Fruit fly (Drosophila melanogaster) whole organism, wandering third instar larva: Measurements from ENCODE around the gene CG5611.

ENCODE experiments used
- Abd-B ChIP-seq: fragments of >200 bp; optimal IDR thresholded peaks from 2 replicates; lab custom pipeline; 2017; ENCODE audit warnings: missing biosample characterization, missing genetic modification characterization
- CG9705 ChIP-seq: fragments of 200-800 bp; sonication (Bioruptor generic); optimal IDR thresholded peaks from 2 replicates; lab custom pipeline; 2018; ENCODE audit warnings: missing biosample characterization, mild to moderate bottlenecking, missing genetic modification characterization
- CrebA ChIP-seq: fragments of 200-800 bp; sonication (Bioruptor generic); optimal IDR thresholded peaks from 2 replicates; lab custom pipeline; 2016; ENCODE audit warnings: missing biosample characterization, mild to moderate bottlenecking, missing genetic modification characterization, borderline replicate concordance
- Dfd ChIP-seq: fragments of >200 bp; optimal IDR thresholded peaks from 2 replicates; lab custom pipeline; 2017; ENCODE audit warnings: missing biosample characterization, missing genetic modification characterization
- GATAd ChIP-seq: sonication (Bioruptor generic); optimal IDR thresholded peaks from 2 replicates; lab custom pipeline; 2016; ENCODE audit warnings: missing biosample characterization, missing genetic modification characterization
- Hr78 ChIP-seq: fragments of >200 bp; optimal IDR thresholded peaks from 2 replicates; lab custom pipeline; 2017; ENCODE audit warnings: missing biosample characterization, missing genetic modification characterization
- Jra ChIP-seq: sonication (Bioruptor generic); optimal IDR thresholded peaks from 2 replicates; lab custom pipeline; 2016; ENCODE audit warnings: missing biosample characterization, missing genetic modification characterization
- OdsH ChIP-seq: fragments of 200-800 bp; sonication (Bioruptor generic); optimal IDR thresholded peaks from 2 replicates; lab custom pipeline; 2016; ENCODE audit warnings: missing biosample characterization, mild to moderate bottlenecking, missing genetic modification characterization
- Sp1 ChIP-seq: fragments of 200-800 bp; sonication (Bioruptor generic); optimal IDR thresholded peaks from 3 replicates; lab custom pipeline; 2019; ENCODE audit warnings: missing biosample characterization, mild to moderate bottlenecking, missing genetic modification characterization, moderate library complexity
- br ChIP-seq: fragments of 200-800 bp; sonication (Bioruptor generic); optimal IDR thresholded peaks from 2 replicates; lab custom pipeline; 2016; ENCODE audit warnings: missing biosample characterization, missing genetic modification characterization
- fru ChIP-seq: fragments of 200-800 bp; sonication (Bioruptor generic); optimal IDR thresholded peaks from 3 replicates; lab custom pipeline; 2016; ENCODE audit warnings: missing biosample characterization, mild to moderate bottlenecking, missing genetic modification characterization
- pan ChIP-seq: fragments of >200 bp; optimal IDR thresholded peaks from 2 replicates; lab custom pipeline; 2017
- psq ChIP-seq: fragments of 200-800 bp; sonication (Bioruptor generic); optimal IDR thresholded peaks from 3 replicates; lab custom pipeline; 2017; ENCODE audit warnings: missing biosample characterization, mild to moderate bottlenecking, missing genetic modification characterization, moderate library complexity
- sv ChIP-seq: fragments of 200-800 bp; sonication (Bioruptor generic); optimal IDR thresholded peaks from 3 replicates; lab custom pipeline; 2016; ENCODE audit warnings: missing biosample characterization, missing genetic modification characterization

- no peak for TF ChIP-seq fru (GFP tag; lab: Kevin White, UChicago)
- TF ChIP-seq pan (lab: Kevin White, UChicago): no peak
- TF ChIP-seq CrebA (GFP tag; lab: Kevin White, UChicago): no peak
- TF ChIP-seq Hr78 (GFP tag; lab: Kevin White, UChicago): no peak
- no peak for TF ChIP-seq Sp1 (GFP tag; lab: Kevin White, UChicago)
- no peak for TF ChIP-seq br (GFP tag; lab: Kevin White, UChicago)
- TF ChIP-seq Dfd: no peak
- no peak for TF ChIP-seq GATAd (GFP tag; lab: Kevin White, UChicago)
- TF ChIP-seq CG9705 (GFP tag; lab: Kevin White, UChicago): no peak
- no peak for TF ChIP-seq sv (GFP tag; lab: Kevin White, UChicago)
- TF ChIP-seq psq (GFP tag; lab: Kevin White, UChicago): no peak
- no peak for TF ChIP-seq Abd-B
- TF ChIP-seq OdsH (GFP tag; lab: Kevin White, UChicago): no peak
- TF ChIP-seq Jra (GFP tag; lab: Kevin White, UChicago): no peak
Observed at dm6 chr3R:27616493-27616892, 19.4 kb downstream of the CG5611 start.
